Worm (Caenorhabditis elegans): ENCODE results near the gene C49A9.1.

DNA sequence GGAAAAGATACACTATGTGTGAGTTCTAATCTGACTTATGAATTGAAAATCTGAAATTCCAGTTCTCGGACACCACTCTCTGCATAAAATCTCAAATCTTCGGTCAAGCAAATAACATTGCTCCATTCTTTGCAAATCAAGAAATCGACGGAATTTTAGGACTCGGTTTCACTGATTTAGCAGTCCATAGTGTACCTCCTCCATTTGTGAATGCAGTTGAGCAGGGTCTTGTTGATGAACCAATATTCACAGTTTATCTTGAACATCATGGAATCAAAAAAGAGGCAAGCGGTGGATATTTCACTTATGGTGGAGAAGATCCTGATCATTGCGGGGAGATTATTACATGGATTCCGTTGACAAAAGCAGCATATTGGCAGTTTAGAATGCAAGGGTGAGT is 40.8 kb upstream of the C49A9.1 start:
- TF ChIP-seq dao-5 (tag; optimal IDR thresholded peaks at IDR 0.05), result no peak
- TF ChIP-seq him-1 (tag; optimal IDR thresholded peaks at IDR 0.05), result no peak
- TF ChIP-seq W03F9.2 (tag; optimal IDR thresholded peaks at IDR 0.05), result no peak
